Worm (Caenorhabditis elegans) whole organism, L2 larva: Measurements from ENCODE around the gene C47D2.1.

ENCODE experiments used
- aly-2 ChIP-seq: fragments of 150-350 bp; optimal IDR thresholded peaks from 2 replicates; lab custom pipeline; 2014; ENCODE audit warnings: missing biosample characterization, missing genetic modification characterization
- ceh-82 ChIP-seq: fragments of 150-350 bp; optimal IDR thresholded peaks from 2 replicates; lab custom pipeline; 2014; ENCODE audit warnings: missing biosample characterization, missing genetic modification characterization
- fos-1 ChIP-seq: fragments of 150-350 bp; optimal IDR thresholded peaks from 2 replicates; lab custom pipeline; 2014; ENCODE audit warnings: missing biosample characterization, missing genetic modification characterization
- gmeb-1 ChIP-seq: fragments of 150-350 bp; optimal IDR thresholded peaks from 2 replicates; lab custom pipeline; 2014; ENCODE audit warnings: missing biosample characterization, missing genetic modification characterization
- nhr-129 ChIP-seq: fragments of 150-350 bp; optimal IDR thresholded peaks from 2 replicates; lab custom pipeline; 2014; ENCODE audit warnings: missing biosample characterization, missing genetic modification characterization

- TF ChIP-seq gmeb-1 (tag; lab: Kevin White, UChicago) (peak; percentile 54), nhr-129 (no peak), fos-1 (peak; percentile 73), ceh-82 (no peak), aly-2 (tag; lab: Kevin White, UChicago) (no peak)
Observed at ce11 chrX:8243116-8243515, 28.3 kb downstream of the C47D2.1 start.
